Fruit fly (Drosophila melanogaster) whole organism: ENCODE results near the gene CG6023.

Source experiments
- Dll ChIP-seq: fragments of >200 bp; optimal IDR thresholded peaks from 2 replicates; lab custom pipeline; 2017
- psq ChIP-seq: fragments of >200 bp; optimal IDR thresholded peaks from 2 replicates; lab custom pipeline; 2017
- usp ChIP-seq: fragments of >200 bp; optimal IDR thresholded peaks from 2 replicates; lab custom pipeline; 2017; ENCODE audit warnings: missing biosample characterization, missing genetic modification characterization, mixed read lengths

dm6 chrX:18368644-18368998, 47.6 kb upstream of the CG6023 start:
- TF ChIP-seq usp (GFP tag; lab: Kevin White, UChicago): no peak
- no peak for TF ChIP-seq Dll (lab: Kevin White, UChicago)
- no peak for TF ChIP-seq psq (lab: Kevin White, UChicago)
